Fruit fly (Drosophila melanogaster) whole organism, adult: Measurements from ENCODE around the gene dati.

ENCODE experiments used
- CG11617 ChIP-seq: fragments of 200-800 bp; sonication (Bioruptor generic); optimal IDR thresholded peaks from 2 replicates; lab custom pipeline; 2017; ENCODE audit warnings: mild to moderate bottlenecking, missing biosample characterization, missing genetic modification reagents, missing genetic modification characterization
- CG14711 ChIP-seq: fragments of 200-800 bp; sonication (Bioruptor generic); optimal IDR thresholded peaks from 2 replicates; lab custom pipeline; 2018; ENCODE audit warnings: missing biosample characterization, mild to moderate bottlenecking, missing genetic modification characterization, moderate library complexity
- CG5204 ChIP-seq: fragments of 200-800 bp; sonication (Bioruptor generic); optimal IDR thresholded peaks from 2 replicates; lab custom pipeline; 2016; ENCODE audit warnings: missing biosample characterization, missing genetic modification characterization
- Clk ChIP-seq: fragments of 200-800 bp; sonication (Bioruptor generic); optimal IDR thresholded peaks from 2 replicates; lab custom pipeline; 2017; ENCODE audit warnings: missing biosample characterization, missing genetic modification characterization
- Crg-1 ChIP-seq: fragments of 200-800 bp; sonication (Bioruptor generic); optimal IDR thresholded peaks from 2 replicates; lab custom pipeline; 2016; ENCODE audit warnings: missing biosample characterization, missing genetic modification characterization
- Hr96 ChIP-seq: fragments of 200-800 bp; sonication (Bioruptor generic); optimal IDR thresholded peaks from 2 replicates; lab custom pipeline; 2016; ENCODE audit warnings: missing biosample characterization, missing genetic modification characterization
- kay ChIP-seq: fragments of 200-800 bp; sonication (Bioruptor generic); peaks from one replicate; lab custom pipeline; 2016; ENCODE audit warnings: missing biosample characterization, missing genetic modification characterization, borderline replicate concordance
- pad ChIP-seq: fragments of 200-800 bp; sonication (Bioruptor generic); optimal IDR thresholded peaks from 3 replicates; lab custom pipeline; 2017; ENCODE audit warnings: missing biosample characterization, missing genetic modification characterization, mild to moderate bottlenecking, moderate library complexity, missing genetic modification reagents

dm6 chr4:416288-416687 lies 20.9 kb upstream of the dati start:
- no peak for TF ChIP-seq Crg-1 (GFP tag; lab: Kevin White, UChicago)
- peak; percentile 19 for TF ChIP-seq CG11617 (GFP tag; lab: Kevin White, UChicago)
- TF ChIP-seq kay (GFP tag; lab: Kevin White, UChicago) = no peak
- peak; percentile 96 for TF ChIP-seq CG14711 (tag; lab: Kevin White, UChicago)
- no peak for TF ChIP-seq Clk (GFP tag; lab: Kevin White, UChicago)
- no peak for TF ChIP-seq pad (GFP tag; lab: Kevin White, UChicago)
- no peak for TF ChIP-seq CG5204 (GFP tag; lab: Kevin White, UChicago)
- TF ChIP-seq Hr96 (GFP tag; lab: Kevin White, UChicago) = no peak
